Worm (Caenorhabditis elegans) whole organism, L1 larva: ENCODE measurements around the gene F07B10.4.

Experiments
- efl-1 ChIP-seq, 4 experiments: fragments of 150-350 bp; optimal IDR thresholded peaks in 3 of 4; peaks in 1 of 4; 1 replicate in 1 of 4; 2 replicates in 3 of 4; lab custom pipeline; 2014; ENCODE audit warnings: missing biosample characterization in 2 of 4, missing genetic modification characterization in 2 of 4, missing genetic modification reagents in 2 of 4
- fkh-8 ChIP-seq: sonication (generic microtip); optimal IDR thresholded peaks from 2 replicates; lab custom pipeline; 2016; ENCODE audit warnings: mild to moderate bottlenecking, missing genetic modification characterization, missing compliant biosample characterization
- nhr-11 ChIP-seq: fragments of 150-350 bp; optimal IDR thresholded peaks from 2 replicates; lab custom pipeline; 2014; ENCODE audit warnings: missing biosample characterization, missing genetic modification characterization
- nhr-237 ChIP-seq: fragments of 150-350 bp; optimal IDR thresholded peaks from 2 replicates; lab custom pipeline; 2014; ENCODE audit warnings: missing biosample characterization, missing genetic modification characterization
- nhr-71 ChIP-seq: sonication (generic microtip); optimal IDR thresholded peaks from 2 replicates; lab custom pipeline; 2016; ENCODE audit warnings: mild to moderate bottlenecking, missing genetic modification characterization, moderate library complexity, missing compliant biosample characterization
- nhr-76 ChIP-seq: sonication (generic microtip); optimal IDR thresholded peaks from 2 replicates; lab custom pipeline; 2017; ENCODE audit warnings: missing biosample characterization, missing genetic modification characterization
- tbx-2 ChIP-seq: sonication (generic microtip); optimal IDR thresholded peaks from 2 replicates; lab custom pipeline; 2016; ENCODE audit warnings: missing genetic modification characterization, missing compliant biosample characterization
- tlp-1 ChIP-seq: fragments of 150-350 bp; optimal IDR thresholded peaks from 2 replicates; lab custom pipeline; 2014; ENCODE audit warnings: missing biosample characterization, missing genetic modification characterization

ce11 chrV:11265482-11265881 is 2.6 kb upstream of the F07B10.4 start, which contains the start of gene cln-3.1:
- TF ChIP-seq fkh-8 (tag; lab: Kevin White, UChicago) (no peak), nhr-71 (tag; lab: Kevin White, UChicago) (no peak), nhr-76 (tag; lab: Kevin White, UChicago) (no peak), tbx-2 (tag; lab: Kevin White, UChicago) (no peak), tlp-1 (tag; lab: Kevin White, UChicago) (no peak), nhr-237 (tag; lab: Kevin White, UChicago) (no peak), nhr-11 (tag; lab: Kevin White, UChicago) (no peak), efl-1 (optimal IDR thresholded peaks at IDR 0.05; lab: Kevin White, UChicago) (no peak), efl-1 (GFP tag; optimal IDR thresholded peaks at IDR 0.05 in 1 of 2; lab: Kevin White, UChicago) (no peak)
